Fruit fly (Drosophila melanogaster) whole organism, embryonic: ENCODE data around the gene Polr1B.

Source experiments
- Adf1 ChIP-seq: fragments of 200-800 bp; sonication (Bioruptor generic); IDR thresholded peaks from 2 replicates; pipeline ENCODE4 v1.3.6; 2022; ENCODE audit warnings: missing biosample characterization, missing genetic modification characterization
- CG1529 ChIP-seq: fragments of 200-800 bp; sonication (Bioruptor generic); optimal IDR thresholded peaks from 3 replicates; lab custom pipeline; 2018; ENCODE audit warnings: missing biosample characterization, missing genetic modification characterization
- CG15514 ChIP-seq: fragments of 200-800 bp; sonication (Bioruptor generic); optimal IDR thresholded peaks from 3 replicates; lab custom pipeline; 2017; ENCODE audit warnings: missing biosample characterization, missing genetic modification characterization, mild to moderate bottlenecking, moderate library complexity, missing genetic modification reagents
- CG15601 ChIP-seq: fragments of 200-800 bp; sonication (Bioruptor generic); optimal IDR thresholded peaks from 3 replicates; lab custom pipeline; 2019; ENCODE audit warnings: missing biosample characterization, mild to moderate bottlenecking, missing genetic modification characterization, moderate library complexity
- CG2875 ChIP-seq: fragments of 200-800 bp; sonication (Bioruptor generic); optimal IDR thresholded peaks from 2 replicates; lab custom pipeline; 2017; ENCODE audit warnings: missing biosample characterization, mild to moderate bottlenecking, missing genetic modification characterization, missing genetic modification reagents
- CG2889 ChIP-seq: fragments of 200-800 bp; sonication (Bioruptor generic); IDR thresholded peaks from 3 replicates; pipeline ENCODE4 v1.3.6; 2022; ENCODE audit warnings: missing biosample characterization, missing genetic modification characterization
- CG30403 ChIP-seq: fragments of 200-800 bp; sonication (Bioruptor generic); optimal IDR thresholded peaks from 3 replicates; lab custom pipeline; 2016; ENCODE audit warnings: missing biosample characterization, missing genetic modification characterization
- CG3163 ChIP-seq: fragments of 200-800 bp; sonication (Bioruptor generic); optimal IDR thresholded peaks from 3 replicates; lab custom pipeline; 2016; ENCODE audit warnings: missing biosample characterization, missing genetic modification characterization
- CG3407 ChIP-seq: fragments of 200-800 bp; sonication (Bioruptor generic); optimal IDR thresholded peaks from 2 replicates; lab custom pipeline; 2018; ENCODE audit warnings: missing biosample characterization, mild to moderate bottlenecking, missing genetic modification characterization
- CG6254 ChIP-seq: fragments of 200-800 bp; sonication (Bioruptor generic); optimal IDR thresholded peaks from 3 replicates; lab custom pipeline; 2017; ENCODE audit warnings: mild to moderate bottlenecking, missing biosample characterization, missing genetic modification reagents, missing genetic modification characterization
- CG6689 ChIP-seq: fragments of 200-800 bp; sonication (Bioruptor generic); IDR thresholded peaks from 2 replicates; pipeline ENCODE4 v1.3.6; 2022; ENCODE audit warnings: missing biosample characterization, missing genetic modification characterization
- CG6765 ChIP-seq: fragments of 200-800 bp; sonication (Bioruptor generic); optimal IDR thresholded peaks from 3 replicates; lab custom pipeline; 2017; ENCODE audit warnings: missing biosample characterization, mild to moderate bottlenecking, missing genetic modification characterization
- CG6791 ChIP-seq: fragments of 200-800 bp; sonication (Bioruptor generic); IDR thresholded peaks from 3 replicates; pipeline ENCODE4 v1.3.6; 2022; ENCODE audit warnings: missing biosample characterization, missing genetic modification characterization; ENCODE audit not compliant: partially characterized antibody
- CG7987 ChIP-seq: fragments of 200-800 bp; sonication (Bioruptor generic); optimal IDR thresholded peaks from 2 replicates; lab custom pipeline; 2018; ENCODE audit warnings: missing biosample characterization, mild to moderate bottlenecking, missing genetic modification characterization, moderate library complexity
- CG8944 ChIP-seq: fragments of 200-800 bp; sonication (Bioruptor generic); optimal IDR thresholded peaks from 3 replicates; lab custom pipeline; 2016; ENCODE audit warnings: missing biosample characterization, missing genetic modification characterization
- CHES-1-like ChIP-seq: fragments of 200-800 bp; sonication (Bioruptor generic); optimal IDR thresholded peaks from 2 replicates; lab custom pipeline; 2016; ENCODE audit warnings: missing biosample characterization, missing genetic modification characterization
- Dad ChIP-seq: fragments of 200-800 bp; sonication (Bioruptor generic); optimal IDR thresholded peaks from 3 replicates; lab custom pipeline; 2016; ENCODE audit warnings: missing biosample characterization, missing genetic modification characterization
- Fer2 ChIP-seq: fragments of 200-800 bp; sonication (Bioruptor generic); optimal IDR thresholded peaks from 2 replicates; lab custom pipeline; 2018; ENCODE audit warnings: missing biosample characterization, mild to moderate bottlenecking, missing genetic modification characterization, moderate library complexity
- H15 ChIP-seq: fragments of 200-800 bp; sonication (Bioruptor generic); IDR thresholded peaks from 3 replicates; pipeline ENCODE4 v1.3.6; 2022; ENCODE audit warnings: missing biosample characterization, missing genetic modification characterization
- Hr78 ChIP-seq, 2 experiments: fragments of 200-800 bp in 1 of 2; fragments of >200 bp in 1 of 2; sonication (Bioruptor generic) in 1 of 2; optimal IDR thresholded peaks; 2 replicates each; lab custom pipeline; 2017 to 2019; ENCODE audit warnings: missing biosample characterization in 2 of 2, missing genetic modification characterization in 2 of 2, mild to moderate bottlenecking in 1 of 2, moderate library complexity in 1 of 2
- Med ChIP-seq: fragments of 200-800 bp; sonication (Bioruptor generic); peaks from one replicate; lab custom pipeline; 2016; ENCODE audit warnings: missing biosample characterization, missing genetic modification characterization, mild to moderate bottlenecking, inconsistent platforms, moderate library complexity
- Trl ChIP-seq, 3 experiments: fragments of >200 bp in 2 of 3; fragments of 200-800 bp in 1 of 3; sonication (Bioruptor generic) in 1 of 3; optimal IDR thresholded peaks; 2 replicates in 1 of 3; 3 replicates in 2 of 3; lab custom pipeline; 2016 to 2017; ENCODE audit warnings: missing biosample characterization in 1 of 3, missing genetic modification characterization in 1 of 3
- Xrp1 ChIP-seq: fragments of 200-800 bp; sonication (Bioruptor generic); IDR thresholded peaks from 2 replicates; pipeline ENCODE4 v1.3.6; 2022; ENCODE audit warnings: missing biosample characterization, missing genetic modification characterization
- aop ChIP-seq: fragments of 200-800 bp; sonication (Bioruptor generic); IDR thresholded peaks from 2 replicates; pipeline ENCODE4 v1.3.6; 2022; ENCODE audit warnings: missing biosample characterization, missing genetic modification characterization
- bab2 ChIP-seq: fragments of 200-800 bp; sonication (Bioruptor generic); optimal IDR thresholded peaks from 2 replicates; lab custom pipeline; 2016; ENCODE audit warnings: missing biosample characterization, missing genetic modification characterization
- bcd ChIP-seq: fragments of 200-800 bp; sonication (Bioruptor generic); optimal IDR thresholded peaks from 2 replicates; lab custom pipeline; 2017; ENCODE audit warnings: missing biosample characterization, mild to moderate bottlenecking, missing genetic modification characterization
- br ChIP-seq: fragments of >200 bp; optimal IDR thresholded peaks from 2 replicates; lab custom pipeline; 2017
- chinmo ChIP-seq: fragments of 200-800 bp; sonication (Bioruptor generic); IDR thresholded peaks from 4 replicates; pipeline ENCODE4 v1.3.6; 2022; ENCODE audit warnings: missing biosample characterization, missing genetic modification characterization; ENCODE audit not compliant: partially characterized antibody
- da ChIP-seq: fragments of 200-800 bp; sonication (Bioruptor generic); optimal IDR thresholded peaks from 2 replicates; lab custom pipeline; 2016; ENCODE audit warnings: missing biosample characterization, missing genetic modification characterization
- dan ChIP-seq: fragments of 200-800 bp; sonication (Bioruptor generic); IDR thresholded peaks from 2 replicates; pipeline ENCODE4 v1.3.6; 2022; ENCODE audit warnings: missing biosample characterization, missing genetic modification characterization
- emc ChIP-seq: fragments of 200-800 bp; sonication (Bioruptor generic); optimal IDR thresholded peaks from 2 replicates; lab custom pipeline; 2016; ENCODE audit warnings: missing biosample characterization, missing genetic modification characterization
- fd102C ChIP-seq: fragments of 200-800 bp; sonication (Bioruptor generic); optimal IDR thresholded peaks from 2 replicates; lab custom pipeline; 2018; ENCODE audit warnings: missing biosample characterization, mild to moderate bottlenecking, missing genetic modification characterization, moderate library complexity
- fd3F ChIP-seq: fragments of 200-800 bp; sonication (Bioruptor generic); optimal IDR thresholded peaks from 2 replicates; lab custom pipeline; 2018; ENCODE audit warnings: missing biosample characterization, mild to moderate bottlenecking, missing genetic modification characterization, moderate library complexity
- grn ChIP-seq: fragments of 200-800 bp; sonication (Bioruptor generic); optimal IDR thresholded peaks from 3 replicates; lab custom pipeline; 2017; ENCODE audit warnings: missing biosample characterization, missing genetic modification characterization
- klu ChIP-seq: fragments of 200-800 bp; sonication (Bioruptor generic); IDR thresholded peaks from 2 replicates; pipeline ENCODE4 v1.3.6; 2022; ENCODE audit warnings: missing biosample characterization, missing genetic modification characterization
- knrl ChIP-seq: fragments of 200-800 bp; sonication (Bioruptor generic); IDR thresholded peaks from 3 replicates; pipeline ENCODE4 v1.3.6; 2022; ENCODE audit warnings: missing biosample characterization, missing genetic modification characterization; ENCODE audit not compliant: partially characterized antibody
- lmd ChIP-seq: fragments of 200-800 bp; sonication (Bioruptor generic); IDR thresholded peaks from 2 replicates; pipeline ENCODE4 v1.3.6; 2022; ENCODE audit warnings: missing biosample characterization, missing genetic modification characterization
- mirr ChIP-seq: fragments of 200-800 bp; sonication (Bioruptor generic); optimal IDR thresholded peaks from 3 replicates; lab custom pipeline; 2018; ENCODE audit warnings: missing biosample characterization, mild to moderate bottlenecking, missing genetic modification characterization
- nmo ChIP-seq: fragments of 200-800 bp; sonication (Bioruptor generic); optimal IDR thresholded peaks from 2 replicates; lab custom pipeline; 2018; ENCODE audit warnings: missing biosample characterization, mild to moderate bottlenecking, missing genetic modification characterization, moderate library complexity
- odd ChIP-seq: fragments of 200-800 bp; sonication (Bioruptor generic); optimal IDR thresholded peaks from 2 replicates; lab custom pipeline; 2017; ENCODE audit warnings: missing biosample characterization, mild to moderate bottlenecking, missing genetic modification characterization
- repo ChIP-seq: fragments of 200-800 bp; sonication (Bioruptor generic); optimal IDR thresholded peaks from 2 replicates; lab custom pipeline; 2016; ENCODE audit warnings: missing biosample characterization, missing genetic modification characterization
- sd ChIP-seq: fragments of 200-800 bp; sonication (Bioruptor generic); optimal IDR thresholded peaks from 3 replicates; lab custom pipeline; 2018; ENCODE audit warnings: missing biosample characterization, mild to moderate bottlenecking, missing genetic modification characterization, moderate library complexity
- sim ChIP-seq: fragments of 200-800 bp; sonication (Bioruptor generic); IDR thresholded peaks from 2 replicates; pipeline ENCODE4 v1.3.6; 2022; ENCODE audit warnings: missing biosample characterization, missing genetic modification characterization
- slbo ChIP-seq: fragments of 200-800 bp; sonication (Bioruptor generic); IDR thresholded peaks from 2 replicates; pipeline ENCODE4 v1.3.6; 2022; ENCODE audit warnings: missing biosample characterization, missing genetic modification characterization
- slp2 ChIP-seq: fragments of 200-800 bp; sonication (Bioruptor generic); optimal IDR thresholded peaks from 2 replicates; lab custom pipeline; 2016; ENCODE audit warnings: missing biosample characterization, missing genetic modification characterization
- trh ChIP-seq: fragments of 200-800 bp; sonication (Bioruptor generic); optimal IDR thresholded peaks from 2 replicates; lab custom pipeline; 2016; ENCODE audit warnings: missing biosample characterization, missing genetic modification characterization
- ttk ChIP-seq: fragments of 200-800 bp; sonication (Bioruptor generic); IDR thresholded peaks from 2 replicates; pipeline ENCODE4 v2.1.2; 2022; ENCODE audit warnings: missing biosample characterization, missing genetic modification characterization
- wdn ChIP-seq: fragments of 200-800 bp; sonication (Bioruptor generic); IDR thresholded peaks from 2 replicates; pipeline ENCODE4 v1.3.6; 2022; ENCODE audit warnings: missing biosample characterization, missing genetic modification characterization

Gene Polr1B

dm6 chr2L:428380-428989 is 24.4 kb downstream of the Polr1B start:
- no peak for TF ChIP-seq CG8944
- TF ChIP-seq fd102C (GFP tag; lab: Kevin White, UChicago), result no peak
- no peak for TF ChIP-seq mirr (GFP tag; lab: Kevin White, UChicago)
- no peak for TF ChIP-seq CG15514
- 0 out of 2 replicates have a peak, but pooled peaks have one; percentile 23 for TF ChIP-seq ttk (GFP tag; lab: Robert Waterston, UW)
- no peak for TF ChIP-seq emc (GFP tag; lab: Kevin White, UChicago)
- TF ChIP-seq chinmo (GFP tag; lab: Robert Waterston, UW), result 0 out of 4 replicates have a peak, but pooled peaks have one; percentile 18
- no peak for TF ChIP-seq CG30403 (GFP tag; lab: Kevin White, UChicago)
- no peak for TF ChIP-seq repo (GFP tag; lab: Kevin White, UChicago)
- no peak for TF ChIP-seq sim (GFP tag; lab: Robert Waterston, UW)
- TF ChIP-seq Adf1, result no peak
- TF ChIP-seq slp2 (GFP tag; lab: Kevin White, UChicago), result no peak
- TF ChIP-seq Med (GFP tag; lab: Kevin White, UChicago), result no peak
- TF ChIP-seq CG15601, result no peak
- TF ChIP-seq dan (GFP tag; lab: Robert Waterston, UW), result no peak
- TF ChIP-seq Hr78 (GFP tag; optimal IDR thresholded peaks at IDR 0.05; lab: Kevin White, UChicago), result peak in 1 of 2 experiments; percentile 81
- no peak for TF ChIP-seq klu (GFP tag; lab: Robert Waterston, UW)
- no peak for TF ChIP-seq br (lab: Kevin White, UChicago)
- TF ChIP-seq fd3F, result no peak
- peak; percentile 90 for TF ChIP-seq sd (tag; lab: Kevin White, UChicago)
- TF ChIP-seq trh, result no peak
- TF ChIP-seq CHES-1-like, result no peak
- TF ChIP-seq CG3163 (GFP tag; lab: Kevin White, UChicago), result no peak
- TF ChIP-seq CG7987 (GFP tag; lab: Kevin White, UChicago), result no peak
- no peak for TF ChIP-seq grn (GFP tag; lab: Kevin White, UChicago)
- TF ChIP-seq CG6765 (GFP tag; lab: Kevin White, UChicago), result no peak
- TF ChIP-seq CG6254 (GFP tag; lab: Kevin White, UChicago), result no peak
- TF ChIP-seq odd (GFP tag; lab: Kevin White, UChicago), result no peak

dm6 chr2L:429680-430484 is 25.8 kb downstream of the Polr1B start:
- TF ChIP-seq aop (GFP tag; lab: Robert Waterston, UW), result 0 out of 2 replicates have a peak, but pooled peaks have one; percentile 32
- TF ChIP-seq lmd (GFP tag; lab: Robert Waterston, UW), result peak; percentile 43; the same call in 1 of the 2 replicates
- no peak for TF ChIP-seq chinmo (GFP tag; lab: Robert Waterston, UW)
- peak; percentile 23 for TF ChIP-seq bab2 (GFP tag; lab: Kevin White, UChicago)
- TF ChIP-seq knrl (GFP tag; lab: Robert Waterston, UW), result 0 out of 3 replicates have a peak, but pooled peaks have one; percentile 32
- peak; percentile 84 for TF ChIP-seq Xrp1 (GFP tag; lab: Robert Waterston, UW)
- no peak for TF ChIP-seq Trl (optimal IDR thresholded peaks at IDR 0.05; lab: Kevin White, UChicago)
- peak; percentile 38 for TF ChIP-seq Trl (GFP tag; optimal IDR thresholded peaks at IDR 0.05; lab: Kevin White, UChicago)
- 0 out of 3 replicates have a peak, but pooled peaks have one; percentile 31 for TF ChIP-seq H15 (GFP tag; lab: Robert Waterston, UW)
- no peak for TF ChIP-seq wdn (GFP tag; lab: Robert Waterston, UW)
- TF ChIP-seq bcd (GFP tag; lab: Kevin White, UChicago), result peak; percentile 51
- no peak for TF ChIP-seq da (GFP tag; lab: Kevin White, UChicago)
- TF ChIP-seq CG2875 (GFP tag; lab: Kevin White, UChicago), result peak; percentile 25
- TF ChIP-seq CG2889, result no peak
- no peak for TF ChIP-seq Fer2
- TF ChIP-seq CG6791 (GFP tag; lab: Robert Waterston, UW), result no peak
- TF ChIP-seq CG6689 (GFP tag; lab: Robert Waterston, UW), result peak; percentile 57
- peak; percentile 6 for TF ChIP-seq CG1529
- TF ChIP-seq slbo, result peak; percentile 66
- TF ChIP-seq CG3407 (GFP tag; lab: Kevin White, UChicago), result peak; percentile 2
- TF ChIP-seq nmo (GFP tag; lab: Kevin White, UChicago), result peak; percentile 49
- peak; percentile 56 for TF ChIP-seq Dad (GFP tag; lab: Kevin White, UChicago)
